Fruit fly (Drosophila melanogaster) Kc167 (cell line): ENCODE data around the gene tsh.

Source experiments
- Sin3A ChIP-seq: fragments of >200 bp; optimal IDR thresholded peaks from 2 replicates; lab custom pipeline; 2018; ENCODE audit warnings: missing external identifiers
- h ChIP-seq: fragments of >200 bp; optimal IDR thresholded peaks from 3 replicates; lab custom pipeline; 2018; ENCODE audit warnings: missing external identifiers

DNA sequence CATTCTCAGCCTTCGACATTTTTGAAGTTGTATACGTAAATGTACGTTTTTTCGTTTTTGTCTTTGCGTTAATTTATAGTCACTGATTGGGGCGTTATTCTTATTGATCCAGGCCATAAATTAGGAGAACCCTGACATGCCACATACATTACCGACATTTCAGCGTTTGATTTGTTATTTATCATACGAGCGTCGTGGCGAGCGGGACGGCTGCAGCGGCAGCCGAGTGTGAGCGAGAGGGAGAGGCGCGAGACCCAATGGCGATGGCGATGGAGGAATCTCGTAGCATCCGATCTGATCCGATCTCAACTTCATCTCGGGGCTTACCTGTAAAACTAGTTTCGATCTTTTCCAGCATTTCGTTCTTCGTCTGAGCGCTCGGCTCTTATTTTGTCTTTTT lies 38.0 kb downstream of the tsh start:
- TF ChIP-seq Sin3A (lab: Kevin White, UChicago) (no peak), h (no peak)
